Worm (Caenorhabditis elegans): ENCODE data around the gene idpb-5.

- TF ChIP-seq nhr-25 (tag; optimal IDR thresholded peaks at IDR 0.05) (no peak), ztf-11 (tag; optimal IDR thresholded peaks at IDR 0.05) (no peak), nhr-21 (tag; optimal IDR thresholded peaks at IDR 0.05) (no peak), nhr-237 (tag; optimal IDR thresholded peaks at IDR 0.05) (no peak), blmp-1 (tag; optimal IDR thresholded peaks at IDR 0.05; ENCODE audit: insufficient read depth) (no peak)
Measured at ce11 chrV:11888656-11889055, 49.3 kb downstream of the idpb-5 start.
